Fruit fly (Drosophila melanogaster) whole organism, embryonic: ENCODE results near the gene CG33108.

ENCODE experiments used
- Atf3 ChIP-seq: fragments of 200-800 bp; sonication (Bioruptor generic); optimal IDR thresholded peaks from 3 replicates; lab custom pipeline; 2016; ENCODE audit warnings: missing biosample characterization, missing genetic modification characterization
- B-H2 ChIP-seq: fragments of 200-800 bp; sonication (Bioruptor generic); optimal IDR thresholded peaks from 2 replicates; lab custom pipeline; 2018; ENCODE audit warnings: missing biosample characterization, mild to moderate bottlenecking, missing genetic modification characterization
- Blimp-1 ChIP-seq: fragments of 200-800 bp; sonication (Bioruptor generic); optimal IDR thresholded peaks from 3 replicates; lab custom pipeline; 2018; ENCODE audit warnings: missing biosample characterization, missing genetic modification characterization, mild to moderate bottlenecking, moderate library complexity, missing genetic modification reagents
- CG10274 ChIP-seq: fragments of 200-800 bp; sonication (Bioruptor generic); optimal IDR thresholded peaks from 3 replicates; lab custom pipeline; 2017; ENCODE audit warnings: missing biosample characterization, mild to moderate bottlenecking, missing genetic modification characterization
- CG11085 ChIP-seq: fragments of 200-800 bp; sonication (Bioruptor generic); IDR thresholded peaks from 2 replicates; pipeline ENCODE4 v1.3.6; 2022; ENCODE audit warnings: missing biosample characterization, missing genetic modification characterization
- CG12071 ChIP-seq: fragments of 200-800 bp; sonication (Bioruptor generic); optimal IDR thresholded peaks from 3 replicates; lab custom pipeline; 2018; ENCODE audit warnings: missing biosample characterization, mild to moderate bottlenecking, missing genetic modification characterization
- CG13424 ChIP-seq: fragments of 200-800 bp; sonication (Bioruptor generic); optimal IDR thresholded peaks from 2 replicates; lab custom pipeline; 2019; ENCODE audit warnings: missing biosample characterization, mild to moderate bottlenecking, missing genetic modification characterization, moderate library complexity
- CG14860 ChIP-seq: fragments of 200-800 bp; sonication (Bioruptor generic); IDR thresholded peaks from 3 replicates; pipeline ENCODE4 v1.3.6; 2022; ENCODE audit warnings: missing biosample characterization, missing genetic modification characterization; ENCODE audit not compliant: partially characterized antibody
- CG15696 ChIP-seq: fragments of 200-800 bp; sonication (Bioruptor generic); optimal IDR thresholded peaks from 2 replicates; lab custom pipeline; 2019; ENCODE audit warnings: missing biosample characterization, mild to moderate bottlenecking, missing genetic modification characterization, moderate library complexity
- CG30403 ChIP-seq: fragments of 200-800 bp; sonication (Bioruptor generic); optimal IDR thresholded peaks from 3 replicates; lab custom pipeline; 2016; ENCODE audit warnings: missing biosample characterization, missing genetic modification characterization
- CG4820 ChIP-seq: fragments of 200-800 bp; sonication (Bioruptor generic); optimal IDR thresholded peaks from 3 replicates; lab custom pipeline; 2016; ENCODE audit warnings: missing biosample characterization, missing genetic modification characterization
- CG7357 ChIP-seq: fragments of 200-800 bp; sonication (Bioruptor generic); IDR thresholded peaks from 3 replicates; pipeline ENCODE4 v1.3.6; 2022; ENCODE audit warnings: missing biosample characterization, missing genetic modification characterization
- CG8281 ChIP-seq: fragments of 200-800 bp; sonication (Bioruptor generic); optimal IDR thresholded peaks from 2 replicates; lab custom pipeline; 2018; ENCODE audit warnings: missing biosample characterization, mild to moderate bottlenecking, missing genetic modification characterization, moderate library complexity
- CG8290 ChIP-seq, 3 experiments: fragments of 200-800 bp; sonication (Bioruptor generic); optimal IDR thresholded peaks; 2 replicates each; lab custom pipeline; 2016 to 2019; ENCODE audit warnings: missing biosample characterization in 3 of 3, missing genetic modification characterization in 3 of 3, mild to moderate bottlenecking in 2 of 3, moderate library complexity in 1 of 3
- CG8359 ChIP-seq: fragments of 200-800 bp; sonication (Bioruptor generic); optimal IDR thresholded peaks from 2 replicates; lab custom pipeline; 2017; ENCODE audit warnings: missing biosample characterization, mild to moderate bottlenecking, missing genetic modification characterization, borderline replicate concordance
- CrebB ChIP-seq: fragments of 200-800 bp; sonication (Bioruptor generic); optimal IDR thresholded peaks from 3 replicates; lab custom pipeline; 2018; ENCODE audit warnings: missing biosample characterization, mild to moderate bottlenecking, missing genetic modification characterization
- D ChIP-seq, 2 experiments: fragments of 200-800 bp in 1 of 2; fragments of >200 bp in 1 of 2; sonication (Bioruptor generic) in 1 of 2; optimal IDR thresholded peaks; 2 replicates in 1 of 2; 3 replicates in 1 of 2; lab custom pipeline; 2017; ENCODE audit warnings: mild to moderate bottlenecking in 1 of 2, missing biosample characterization in 1 of 2, missing genetic modification characterization in 1 of 2, missing genetic modification reagents in 1 of 2
- D19A ChIP-seq: fragments of 200-800 bp; optimal IDR thresholded peaks from 3 replicates; lab custom pipeline; 2019; ENCODE audit warnings: missing biosample characterization, mild to moderate bottlenecking, missing genetic modification characterization, moderate library complexity
- Gug ChIP-seq: fragments of 200-800 bp; sonication (Bioruptor generic); IDR thresholded peaks from 4 replicates; pipeline ENCODE4 v1.3.6; 2022; ENCODE audit warnings: missing biosample characterization, missing genetic modification characterization
- HLH4C ChIP-seq: fragments of 200-800 bp; sonication (Bioruptor generic); IDR thresholded peaks from 3 replicates; pipeline ENCODE4 v1.3.6; 2022; ENCODE audit warnings: missing biosample characterization, missing genetic modification characterization; ENCODE audit not compliant: partially characterized antibody
- HLH54F ChIP-seq: fragments of 200-800 bp; sonication (Bioruptor generic); optimal IDR thresholded peaks from 3 replicates; lab custom pipeline; 2016; ENCODE audit warnings: missing biosample characterization, missing genetic modification characterization
- HmgZ ChIP-seq: fragments of 200-800 bp; sonication (Bioruptor generic); optimal IDR thresholded peaks from 2 replicates; lab custom pipeline; 2018; ENCODE audit warnings: missing biosample characterization, mild to moderate bottlenecking, missing genetic modification characterization
- NC2α ChIP-seq: fragments of 200-800 bp; sonication (Bioruptor generic); optimal IDR thresholded peaks from 2 replicates; lab custom pipeline; 2016; ENCODE audit warnings: missing biosample characterization, missing genetic modification characterization
- Ssrp ChIP-seq: fragments of 200-800 bp; sonication (Bioruptor generic); optimal IDR thresholded peaks from 2 replicates; lab custom pipeline; 2018; ENCODE audit warnings: missing biosample characterization, mild to moderate bottlenecking, missing genetic modification characterization, moderate library complexity
- Tbp ChIP-seq: fragments of >200 bp; optimal IDR thresholded peaks from 2 replicates; lab custom pipeline; 2018; ENCODE audit warnings: missing biosample characterization, missing genetic modification characterization
- YL-1 ChIP-seq: fragments of 200-800 bp; sonication (Bioruptor generic); optimal IDR thresholded peaks from 3 replicates; lab custom pipeline; 2017; ENCODE audit warnings: missing biosample characterization, mild to moderate bottlenecking, missing genetic modification characterization
- abd-A ChIP-seq: fragments of 200-800 bp; sonication (Bioruptor generic); optimal IDR thresholded peaks from 3 replicates; lab custom pipeline; 2019; ENCODE audit warnings: missing biosample characterization, mild to moderate bottlenecking, missing genetic modification characterization, moderate library complexity
- chinmo ChIP-seq: fragments of 200-800 bp; sonication (Bioruptor generic); IDR thresholded peaks from 4 replicates; pipeline ENCODE4 v1.3.6; 2022; ENCODE audit warnings: missing biosample characterization, missing genetic modification characterization; ENCODE audit not compliant: partially characterized antibody
- croc ChIP-seq: fragments of 200-800 bp; sonication (Bioruptor generic); conservative IDR thresholded peaks from 3 replicates; pipeline ENCODE4 v1.3.6; 2022; ENCODE audit warnings: missing biosample characterization, missing genetic modification characterization
- crol ChIP-seq: fragments of 200-800 bp; sonication (Bioruptor generic); IDR thresholded peaks from 2 replicates; pipeline ENCODE4 v1.3.6; 2022; ENCODE audit warnings: missing biosample characterization, missing genetic modification characterization
- da ChIP-seq: fragments of 200-800 bp; sonication (Bioruptor generic); optimal IDR thresholded peaks from 2 replicates; lab custom pipeline; 2016; ENCODE audit warnings: missing biosample characterization, missing genetic modification characterization
- dan ChIP-seq: fragments of 200-800 bp; sonication (Bioruptor generic); IDR thresholded peaks from 2 replicates; pipeline ENCODE4 v1.3.6; 2022; ENCODE audit warnings: missing biosample characterization, missing genetic modification characterization
- danr ChIP-seq: fragments of 200-800 bp; sonication (Bioruptor generic); IDR thresholded peaks from 2 replicates; pipeline ENCODE4 v1.3.6; 2022; ENCODE audit warnings: missing biosample characterization, missing genetic modification characterization
- dimm ChIP-seq: fragments of 200-800 bp; sonication (Bioruptor generic); IDR thresholded peaks from 2 replicates; pipeline ENCODE4 v1.3.6; 2022; ENCODE audit warnings: missing biosample characterization, missing genetic modification characterization
- fd102C ChIP-seq: fragments of 200-800 bp; sonication (Bioruptor generic); optimal IDR thresholded peaks from 2 replicates; lab custom pipeline; 2018; ENCODE audit warnings: missing biosample characterization, mild to moderate bottlenecking, missing genetic modification characterization, moderate library complexity
- ftz-f1 ChIP-seq: fragments of 200-800 bp; sonication (Bioruptor generic); optimal IDR thresholded peaks from 2 replicates; lab custom pipeline; 2016; ENCODE audit warnings: missing biosample characterization, missing genetic modification characterization
- gro ChIP-seq: fragments of 200-800 bp; sonication (Bioruptor generic); optimal IDR thresholded peaks from 2 replicates; lab custom pipeline; 2016; ENCODE audit warnings: missing biosample characterization, missing genetic modification characterization
- ken ChIP-seq: fragments of 200-800 bp; sonication (Bioruptor generic); IDR thresholded peaks from 3 replicates; pipeline ENCODE4 v1.3.6; 2022; ENCODE audit warnings: missing biosample characterization, missing genetic modification characterization
- lmd ChIP-seq: fragments of 200-800 bp; sonication (Bioruptor generic); IDR thresholded peaks from 2 replicates; pipeline ENCODE4 v1.3.6; 2022; ENCODE audit warnings: missing biosample characterization, missing genetic modification characterization
- luna ChIP-seq: fragments of 200-800 bp; sonication (Bioruptor generic); optimal IDR thresholded peaks from 2 replicates; lab custom pipeline; 2016; ENCODE audit warnings: missing biosample characterization, missing genetic modification characterization
- nom ChIP-seq: fragments of 200-800 bp; sonication (Bioruptor generic); optimal IDR thresholded peaks from 2 replicates; lab custom pipeline; 2017; ENCODE audit warnings: missing biosample characterization, missing genetic modification characterization, mild to moderate bottlenecking, moderate library complexity, missing genetic modification reagents
- run ChIP-seq: fragments of 200-800 bp; sonication (Bioruptor generic); optimal IDR thresholded peaks from 3 replicates; lab custom pipeline; 2018; ENCODE audit warnings: missing biosample characterization, mild to moderate bottlenecking, missing genetic modification characterization
- sens-2 ChIP-seq: fragments of 200-800 bp; sonication (Bioruptor generic); IDR thresholded peaks from 2 replicates; pipeline ENCODE4 v1.3.6; 2022; ENCODE audit warnings: missing biosample characterization, missing genetic modification characterization
- slbo ChIP-seq: fragments of 200-800 bp; sonication (Bioruptor generic); IDR thresholded peaks from 2 replicates; pipeline ENCODE4 v1.3.6; 2022; ENCODE audit warnings: missing biosample characterization, missing genetic modification characterization
- sr ChIP-seq: fragments of 200-800 bp; sonication (Bioruptor generic); IDR thresholded peaks from 3 replicates; pipeline ENCODE4 v1.3.6; 2022; ENCODE audit warnings: missing biosample characterization, missing genetic modification characterization
- tin ChIP-seq: fragments of 200-800 bp; sonication (Bioruptor generic); optimal IDR thresholded peaks from 3 replicates; lab custom pipeline; 2016; ENCODE audit warnings: missing biosample characterization, missing genetic modification characterization
- tup ChIP-seq: fragments of 200-800 bp; sonication (Bioruptor generic); optimal IDR thresholded peaks from 2 replicates; lab custom pipeline; 2016; ENCODE audit warnings: missing biosample characterization, mild to moderate bottlenecking, missing genetic modification characterization, moderate library complexity
- zfh1 ChIP-seq: fragments of 200-800 bp; sonication (Bioruptor generic); IDR thresholded peaks from 3 replicates; pipeline ENCODE4 v1.3.6; 2022; ENCODE audit warnings: missing biosample characterization, missing genetic modification characterization

The CG33108 gene

dm6 chr3R:24031019-24031824, 35.8 kb downstream of the CG33108 start (continued):
- TF ChIP-seq CG8359 (GFP tag; lab: Kevin White, UChicago) (no peak), HLH54F (no peak), CrebB (tag; lab: Kevin White, UChicago) (peak; percentile 6), CG10274 (no peak), croc (GFP tag; lab: Robert Waterston, UW) (no peak), D19A (peak; percentile 22), Atf3 (no peak), da (GFP tag; lab: Kevin White, UChicago) (no peak), danr (GFP tag; lab: Robert Waterston, UW) (no peak), slbo (GFP tag; lab: Robert Waterston, UW) (peak; percentile 8; the same call in 1 of the 2 replicates), abd-A (tag; lab: Kevin White, UChicago) (no peak), NC2α (GFP tag; lab: Kevin White, UChicago) (no peak), tup (GFP tag; lab: Kevin White, UChicago) (no peak), zfh1 (peak; percentile 24; the same call in 1 of the 3 replicates), Tbp (GFP tag; lab: Kevin White, UChicago) (no peak), CG7357 (GFP tag; lab: Robert Waterston, UW) (no peak), luna (GFP tag; lab: Kevin White, UChicago) (no peak), B-H2 (no peak), CG30403 (GFP tag; lab: Kevin White, UChicago) (no peak), CG4820 (GFP tag; lab: Kevin White, UChicago) (no peak), CG8290 (GFP tag; optimal IDR thresholded peaks at IDR 0.05; lab: Kevin White, UChicago) (no peak), CG8290 (tag; optimal IDR thresholded peaks at IDR 0.05; lab: Kevin White, UChicago) (peak in 1 of 2 experiments; percentile 32), CG14860 (GFP tag; lab: Robert Waterston, UW) (no peak), dimm (GFP tag; lab: Robert Waterston, UW) (no peak), CG15696 (no peak), dan (GFP tag; lab: Robert Waterston, UW) (no peak), CG12071 (GFP tag; lab: Kevin White, UChicago) (peak; percentile 8), HmgZ (tag; lab: Kevin White, UChicago) (no peak), crol (GFP tag; lab: Robert Waterston, UW) (no peak; the same call in 1 of the 2 replicates), ken (GFP tag; lab: Robert Waterston, UW) (0 out of 3 replicates have a peak, but pooled peaks have one; percentile 7), run (tag; lab: Kevin White, UChicago) (no peak), Ssrp (no peak), CG13424 (tag; lab: Kevin White, UChicago) (peak; percentile 2), nom (GFP tag; lab: Kevin White, UChicago) (peak; percentile 36), YL-1 (peak; percentile 26), CG11085 (no peak), CG8281 (tag; lab: Kevin White, UChicago) (no peak), sens-2 (no peak), HLH4C (GFP tag; lab: Robert Waterston, UW) (no peak), chinmo (GFP tag; lab: Robert Waterston, UW) (peak; percentile 90; the same call in 3 of the 4 replicates), Gug (GFP tag; lab: Robert Waterston, UW) (no peak), lmd (no peak), ftz-f1 (GFP tag; lab: Kevin White, UChicago) (no peak), Blimp-1 (GFP tag; lab: Kevin White, UChicago) (peak; percentile 24), tin (no peak), sr (GFP tag; lab: Robert Waterston, UW) (no peak), D (optimal IDR thresholded peaks at IDR 0.05; lab: Kevin White, UChicago) (peak; percentile 27), D (GFP tag; optimal IDR thresholded peaks at IDR 0.05; lab: Kevin White, UChicago) (no peak), gro (GFP tag; lab: Kevin White, UChicago) (no peak), fd102C (GFP tag; lab: Kevin White, UChicago) (no peak)
